Fruit fly (Drosophila melanogaster): ENCODE measurements around the gene Uch-L5.

Uch-L5 gene

dm6 chr3L:9468261-9468890 is 8.4 kb downstream of the Uch-L5 start (continued):
- TF ChIP-seq CG2120 (GFP tag; optimal IDR thresholded peaks at IDR 0.05): peak; percentile 66
- no peak for TF ChIP-seq HmgD (GFP tag; optimal IDR thresholded peaks at IDR 0.05)
- TF ChIP-seq NfI (GFP tag; optimal IDR thresholded peaks at IDR 0.05): peak; percentile 7
- peak; percentile 42 for TF ChIP-seq CG10979 (tag; optimal IDR thresholded peaks at IDR 0.05)
- TF ChIP-seq CG10274 (GFP tag; optimal IDR thresholded peaks at IDR 0.05): no peak
- 0 out of 2 replicates have a peak, but pooled peaks have one; percentile 31 for TF ChIP-seq CG16779 (GFP tag; IDR thresholded peaks at IDR 0.05)
- TF ChIP-seq CG9797 (GFP tag; optimal IDR thresholded peaks at IDR 0.05): no peak
- no peak for TF ChIP-seq Camta (GFP tag; optimal IDR thresholded peaks at IDR 0.05)
- TF ChIP-seq phol (tag; optimal IDR thresholded peaks at IDR 0.05): peak; percentile 59
- no peak; the same call in 1 of the 2 replicates for TF ChIP-seq CG32532 (GFP tag; IDR thresholded peaks at IDR 0.05)
- TF ChIP-seq insv (GFP tag; optimal IDR thresholded peaks at IDR 0.05): no peak
- TF ChIP-seq HLH3B (GFP tag; IDR thresholded peaks at IDR 0.05): no peak
- peak; percentile 26 for TF ChIP-seq CG13775 (GFP tag; optimal IDR thresholded peaks at IDR 0.05)
- TF ChIP-seq CG1603 (tag; optimal IDR thresholded peaks at IDR 0.05): no peak
- TF ChIP-seq Oli (tag; optimal IDR thresholded peaks at IDR 0.05): peak; percentile 31
- TF ChIP-seq Usf (GFP tag; optimal IDR thresholded peaks at IDR 0.05): no peak
- TF ChIP-seq ATbp (GFP tag; optimal IDR thresholded peaks at IDR 0.05): peak; percentile 7
- no peak for TF ChIP-seq CG5245 (GFP tag; optimal IDR thresholded peaks at IDR 0.05)
- no peak for TF ChIP-seq prd (optimal IDR thresholded peaks at IDR 0.05)
- no peak for TF ChIP-seq prd (GFP tag; IDR thresholded peaks at IDR 0.05)
- TF ChIP-seq vnd (GFP tag; IDR thresholded peaks at IDR 0.05; ENCODE audit: partially characterized antibody): no peak
- TF ChIP-seq CG8281 (tag; optimal IDR thresholded peaks at IDR 0.05): no peak
- TF ChIP-seq jing (GFP tag; optimal IDR thresholded peaks at IDR 0.05): no peak
- no peak for TF ChIP-seq CG6813 (GFP tag; optimal IDR thresholded peaks at IDR 0.05)
- no peak for TF ChIP-seq CG10654 (GFP tag; optimal IDR thresholded peaks at IDR 0.05)
- no peak for TF ChIP-seq CG3847 (GFP tag; IDR thresholded peaks at IDR 0.05)
- TF ChIP-seq tio (GFP tag; optimal IDR thresholded peaks at IDR 0.05): peak; percentile 40
- TF ChIP-seq Trl (optimal IDR thresholded peaks at IDR 0.05): no peak
- no peak for TF ChIP-seq Trl (GFP tag; optimal IDR thresholded peaks at IDR 0.05)
- peak; percentile 26 for TF ChIP-seq Blimp-1 (GFP tag; optimal IDR thresholded peaks at IDR 0.05)
- TF ChIP-seq luna (GFP tag; optimal IDR thresholded peaks at IDR 0.05): no peak
- TF ChIP-seq mld (GFP tag; IDR thresholded peaks at IDR 0.05; ENCODE audit: partially characterized antibody): no peak
- no peak for TF ChIP-seq ap (GFP tag; IDR thresholded peaks at IDR 0.05)
- TF ChIP-seq wek (GFP tag; optimal IDR thresholded peaks at IDR 0.05): no peak
- no peak; the same call in 1 of the 2 replicates for TF ChIP-seq sob (GFP tag; IDR thresholded peaks at IDR 0.05)
- no peak for TF ChIP-seq Adf1 (GFP tag; IDR thresholded peaks at IDR 0.05)
- TF ChIP-seq CG31441 (GFP tag; IDR thresholded peaks at IDR 0.05): peak; percentile 63; the same call in 1 of the 2 replicates
- TF ChIP-seq Dad (GFP tag; optimal IDR thresholded peaks at IDR 0.05): no peak
- TF ChIP-seq grau (tag; optimal IDR thresholded peaks at IDR 0.05): peak; percentile 34
- TF ChIP-seq CG14050 (GFP tag; IDR thresholded peaks at IDR 0.05): no peak
- no peak for TF ChIP-seq CG16815 (GFP tag; optimal IDR thresholded peaks at IDR 0.05)
- TF ChIP-seq nerfin-2 (GFP tag; IDR thresholded peaks at IDR 0.05; ENCODE audit: partially characterized antibody): no peak
- no peak for TF ChIP-seq Abd-B (GFP tag; optimal IDR thresholded peaks at IDR 0.05)
- TF ChIP-seq bigmax (GFP tag; optimal IDR thresholded peaks at IDR 0.05): no peak
- peak; percentile 11 for TF ChIP-seq CG9437 (GFP tag; optimal IDR thresholded peaks at IDR 0.05)
- TF ChIP-seq CG4730 (GFP tag; IDR thresholded peaks at IDR 0.05): no peak
- TF ChIP-seq dm (GFP tag; optimal IDR thresholded peaks at IDR 0.05): no peak
- no peak for TF ChIP-seq ro (GFP tag; IDR thresholded peaks at IDR 0.05)
- TF ChIP-seq Bgb (GFP tag; IDR thresholded peaks at IDR 0.05; ENCODE audit: partially characterized antibody): no peak
- TF ChIP-seq CG1602 (GFP tag; optimal IDR thresholded peaks at IDR 0.05): no peak
- TF ChIP-seq CG7987 (GFP tag; optimal IDR thresholded peaks at IDR 0.05): no peak
